Fruit fly (Drosophila melanogaster) whole organism, embryonic: ENCODE measurements around the gene btz.

Source experiments
- Atf6 ChIP-seq: fragments of 200-800 bp; sonication (Bioruptor generic); IDR thresholded peaks from 2 replicates; pipeline ENCODE4 v1.3.6; 2022; ENCODE audit warnings: missing biosample characterization, missing genetic modification characterization
- Bgb ChIP-seq: fragments of 200-800 bp; sonication (Bioruptor generic); IDR thresholded peaks from 2 replicates; pipeline ENCODE4 v1.3.6; 2022; ENCODE audit warnings: missing biosample characterization, missing genetic modification characterization; ENCODE audit not compliant: partially characterized antibody
- CG10147 ChIP-seq: fragments of 200-800 bp; sonication (Bioruptor generic); optimal IDR thresholded peaks from 2 replicates; lab custom pipeline; 2019; ENCODE audit warnings: missing biosample characterization, mild to moderate bottlenecking, missing genetic modification characterization, moderate library complexity
- CG10462 ChIP-seq: fragments of 200-800 bp; sonication (Bioruptor generic); optimal IDR thresholded peaks from 2 replicates; lab custom pipeline; 2016; ENCODE audit warnings: missing biosample characterization, missing genetic modification characterization
- CG12071 ChIP-seq: fragments of 200-800 bp; sonication (Bioruptor generic); optimal IDR thresholded peaks from 3 replicates; lab custom pipeline; 2018; ENCODE audit warnings: missing biosample characterization, mild to moderate bottlenecking, missing genetic modification characterization
- CG13296 ChIP-seq: fragments of 200-800 bp; sonication (Bioruptor generic); optimal IDR thresholded peaks from 3 replicates; lab custom pipeline; 2018; ENCODE audit warnings: missing biosample characterization, mild to moderate bottlenecking, missing genetic modification characterization
- CG14050 ChIP-seq: fragments of 200-800 bp; sonication (Bioruptor generic); IDR thresholded peaks from 3 replicates; pipeline ENCODE4 v1.3.6; 2022; ENCODE audit warnings: missing biosample characterization, missing genetic modification characterization
- CG15514 ChIP-seq: fragments of 200-800 bp; sonication (Bioruptor generic); optimal IDR thresholded peaks from 3 replicates; lab custom pipeline; 2017; ENCODE audit warnings: missing biosample characterization, missing genetic modification characterization, mild to moderate bottlenecking, moderate library complexity, missing genetic modification reagents
- CG18262 ChIP-seq: fragments of 200-800 bp; optimal IDR thresholded peaks from 3 replicates; lab custom pipeline; 2019; ENCODE audit warnings: missing biosample characterization, mild to moderate bottlenecking, missing genetic modification characterization, moderate library complexity
- CG18599 ChIP-seq: fragments of 200-800 bp; sonication (Bioruptor generic); optimal IDR thresholded peaks from 3 replicates; lab custom pipeline; 2017; ENCODE audit warnings: missing biosample characterization, missing genetic modification characterization, mild to moderate bottlenecking, moderate library complexity, missing genetic modification reagents
- CG32772 ChIP-seq: fragments of 200-800 bp; sonication (Bioruptor generic); IDR thresholded peaks from 2 replicates; pipeline ENCODE4 v1.3.6; 2022; ENCODE audit warnings: missing biosample characterization, missing genetic modification characterization
- CG6854 ChIP-seq: fragments of 200-800 bp; sonication (Bioruptor generic); optimal IDR thresholded peaks from 3 replicates; lab custom pipeline; 2017; ENCODE audit warnings: missing biosample characterization, mild to moderate bottlenecking, missing genetic modification characterization
- CG7271 ChIP-seq: fragments of 200-800 bp; sonication (Bioruptor generic); optimal IDR thresholded peaks from 2 replicates; lab custom pipeline; 2018; ENCODE audit warnings: missing biosample characterization, mild to moderate bottlenecking, missing genetic modification characterization, moderate library complexity
- CG7372 ChIP-seq: fragments of 200-800 bp; sonication (Bioruptor generic); IDR thresholded peaks from 2 replicates; pipeline ENCODE4 v1.3.6; 2022; ENCODE audit warnings: missing biosample characterization, missing genetic modification characterization
- CG8281 ChIP-seq: fragments of 200-800 bp; sonication (Bioruptor generic); optimal IDR thresholded peaks from 2 replicates; lab custom pipeline; 2018; ENCODE audit warnings: missing biosample characterization, mild to moderate bottlenecking, missing genetic modification characterization, moderate library complexity
- CHES-1-like ChIP-seq: fragments of 200-800 bp; sonication (Bioruptor generic); optimal IDR thresholded peaks from 2 replicates; lab custom pipeline; 2016; ENCODE audit warnings: missing biosample characterization, missing genetic modification characterization
- Dbx ChIP-seq: fragments of 200-800 bp; sonication (Bioruptor generic); IDR thresholded peaks from 3 replicates; pipeline ENCODE4 v1.3.6; 2022; ENCODE audit warnings: missing biosample characterization, missing genetic modification characterization
- Dip3 ChIP-seq: fragments of 200-800 bp; sonication (Bioruptor generic); optimal IDR thresholded peaks from 3 replicates; lab custom pipeline; 2016; ENCODE audit warnings: missing biosample characterization, missing genetic modification characterization
- E2f1 ChIP-seq: fragments of 200-800 bp; sonication (Bioruptor generic); IDR thresholded peaks from 2 replicates; pipeline ENCODE4 v1.3.6; 2022; ENCODE audit warnings: missing biosample characterization, missing genetic modification characterization
- ERR ChIP-seq: fragments of 200-800 bp; sonication (Bioruptor generic); optimal IDR thresholded peaks from 2 replicates; lab custom pipeline; 2016; ENCODE audit warnings: missing biosample characterization, missing genetic modification characterization
- Ets65A ChIP-seq: fragments of 200-800 bp; sonication (Bioruptor generic); peaks from one replicate; lab custom pipeline; 2016; ENCODE audit warnings: missing biosample characterization, missing genetic modification characterization
- GATAe ChIP-seq: fragments of 200-800 bp; sonication (Bioruptor generic); conservative IDR thresholded peaks from 2 replicates; pipeline ENCODE4 v1.3.6; 2022; ENCODE audit warnings: missing biosample characterization, missing genetic modification characterization
- HmgZ ChIP-seq: fragments of 200-800 bp; sonication (Bioruptor generic); optimal IDR thresholded peaks from 2 replicates; lab custom pipeline; 2018; ENCODE audit warnings: missing biosample characterization, mild to moderate bottlenecking, missing genetic modification characterization
- Hmr ChIP-seq: fragments of 200-800 bp; sonication (Bioruptor generic); optimal IDR thresholded peaks from 3 replicates; lab custom pipeline; 2017; ENCODE audit warnings: mild to moderate bottlenecking, missing biosample characterization, missing genetic modification reagents, missing genetic modification characterization
- Meics ChIP-seq: fragments of 200-800 bp; sonication (Bioruptor generic); optimal IDR thresholded peaks from 2 replicates; lab custom pipeline; 2017; ENCODE audit warnings: missing biosample characterization, mild to moderate bottlenecking, missing genetic modification characterization
- Myb ChIP-seq: fragments of 200-800 bp; sonication (Bioruptor generic); optimal IDR thresholded peaks from 2 replicates; lab custom pipeline; 2016; ENCODE audit warnings: missing biosample characterization, missing genetic modification characterization
- NC2α ChIP-seq: fragments of 200-800 bp; sonication (Bioruptor generic); optimal IDR thresholded peaks from 2 replicates; lab custom pipeline; 2016; ENCODE audit warnings: missing biosample characterization, missing genetic modification characterization
- NFAT ChIP-seq: fragments of 200-800 bp; sonication (Bioruptor generic); IDR thresholded peaks from 2 replicates; pipeline ENCODE4 v1.3.6; 2022; ENCODE audit warnings: missing biosample characterization, missing genetic modification characterization
- Neu2 ChIP-seq: fragments of 200-800 bp; sonication (Bioruptor generic); optimal IDR thresholded peaks from 3 replicates; lab custom pipeline; 2016; ENCODE audit warnings: missing biosample characterization, missing genetic modification characterization, borderline replicate concordance
- Optix ChIP-seq: fragments of 200-800 bp; sonication (Bioruptor generic); IDR thresholded peaks from 3 replicates; pipeline ENCODE4 v1.3.6; 2022; ENCODE audit warnings: missing biosample characterization, missing genetic modification characterization
- Rfx ChIP-seq: fragments of 200-800 bp; sonication (Bioruptor generic); IDR thresholded peaks from 2 replicates; pipeline ENCODE4 v1.3.6; 2022; ENCODE audit warnings: missing biosample characterization, missing genetic modification characterization
- Sox102F ChIP-seq: fragments of 200-800 bp; sonication (Bioruptor generic); optimal IDR thresholded peaks from 2 replicates; lab custom pipeline; 2018; ENCODE audit warnings: missing biosample characterization, mild to moderate bottlenecking, missing genetic modification characterization, moderate library complexity
- abd-A ChIP-seq: fragments of 200-800 bp; sonication (Bioruptor generic); optimal IDR thresholded peaks from 3 replicates; lab custom pipeline; 2019; ENCODE audit warnings: missing biosample characterization, mild to moderate bottlenecking, missing genetic modification characterization, moderate library complexity
- dysf ChIP-seq: fragments of 200-800 bp; sonication (Bioruptor generic); IDR thresholded peaks from 3 replicates; pipeline ENCODE4 v1.3.6; 2022; ENCODE audit warnings: missing biosample characterization, missing genetic modification characterization
- emc ChIP-seq: fragments of 200-800 bp; sonication (Bioruptor generic); optimal IDR thresholded peaks from 2 replicates; lab custom pipeline; 2016; ENCODE audit warnings: missing biosample characterization, missing genetic modification characterization
- fru ChIP-seq: fragments of >200 bp; optimal IDR thresholded peaks from 2 replicates; lab custom pipeline; 2017
- gce ChIP-seq: fragments of 200-800 bp; sonication (Bioruptor generic); IDR thresholded peaks from 3 replicates; pipeline ENCODE4 v1.3.6; 2022; ENCODE audit warnings: missing biosample characterization, missing genetic modification characterization
- lab ChIP-seq: fragments of 200-800 bp; sonication (Bioruptor generic); optimal IDR thresholded peaks from 3 replicates; lab custom pipeline; 2017; ENCODE audit warnings: missing biosample characterization, missing genetic modification characterization, mild to moderate bottlenecking, moderate library complexity, missing genetic modification reagents
- lilli ChIP-seq: fragments of 200-800 bp; sonication (Bioruptor generic); optimal IDR thresholded peaks from 3 replicates; lab custom pipeline; 2016; ENCODE audit warnings: missing biosample characterization, missing genetic modification characterization
- oc ChIP-seq: fragments of 200-800 bp; sonication (Bioruptor generic); optimal IDR thresholded peaks from 2 replicates; lab custom pipeline; 2018; ENCODE audit warnings: missing biosample characterization, mild to moderate bottlenecking, missing genetic modification characterization, moderate library complexity
- org-1 ChIP-seq: fragments of 200-800 bp; sonication (Bioruptor generic); optimal IDR thresholded peaks from 2 replicates; lab custom pipeline; 2017; ENCODE audit warnings: missing biosample characterization, missing genetic modification characterization
- pho ChIP-seq: fragments of 200-800 bp; sonication (Bioruptor generic); optimal IDR thresholded peaks from 2 replicates; lab custom pipeline; 2016; ENCODE audit warnings: missing biosample characterization, missing genetic modification characterization
- phol ChIP-seq: fragments of 200-800 bp; sonication (Bioruptor generic); optimal IDR thresholded peaks from 3 replicates; lab custom pipeline; 2018; ENCODE audit warnings: missing biosample characterization, mild to moderate bottlenecking, missing genetic modification characterization, moderate library complexity
- prd ChIP-seq, 3 experiments: fragments of >200 bp in 2 of 3; fragments of 200-800 bp in 1 of 3; sonication (Bioruptor generic) in 1 of 3; optimal IDR thresholded peaks in 2 of 3; IDR thresholded peaks in 1 of 3; 2 replicates in 2 of 3; 3 replicates in 1 of 3; pipeline versions ENCODE4 v1.3.6 to Lab custom; 2017 to 2022; ENCODE audit warnings: missing biosample characterization in 1 of 3, missing genetic modification characterization in 1 of 3
- row ChIP-seq: fragments of 200-800 bp; sonication (Bioruptor generic); IDR thresholded peaks from 3 replicates; pipeline ENCODE4 v1.3.6; 2022; ENCODE audit warnings: missing biosample characterization, missing genetic modification characterization
- sc ChIP-seq, 3 experiments: fragments of >200 bp in 2 of 3; fragments of 200-800 bp in 1 of 3; sonication (Bioruptor generic) in 1 of 3; optimal IDR thresholded peaks; 2 replicates in 2 of 3; 3 replicates in 1 of 3; lab custom pipeline; 2017; ENCODE audit warnings: mild to moderate bottlenecking in 1 of 3, missing biosample characterization in 1 of 3, missing genetic modification characterization in 1 of 3, missing genetic modification reagents in 1 of 3
- scrt ChIP-seq: fragments of 200-800 bp; sonication (Bioruptor generic); optimal IDR thresholded peaks from 2 replicates; lab custom pipeline; 2018; ENCODE audit warnings: missing biosample characterization, mild to moderate bottlenecking, missing genetic modification characterization, moderate library complexity
- slbo ChIP-seq: fragments of 200-800 bp; sonication (Bioruptor generic); IDR thresholded peaks from 2 replicates; pipeline ENCODE4 v1.3.6; 2022; ENCODE audit warnings: missing biosample characterization, missing genetic modification characterization
- wdn ChIP-seq: fragments of 200-800 bp; sonication (Bioruptor generic); IDR thresholded peaks from 2 replicates; pipeline ENCODE4 v1.3.6; 2022; ENCODE audit warnings: missing biosample characterization, missing genetic modification characterization

Gene btz

dm6 chr3R:27661971-27662489 lies 38.1 kb upstream of the btz start, which contains the start of gene unc80 (continued):
- no peak for TF ChIP-seq prd (optimal IDR thresholded peaks at IDR 0.05; lab: Kevin White, UChicago)
- TF ChIP-seq prd (GFP tag; IDR thresholded peaks at IDR 0.05; lab: Robert Waterston, UW) = 0 out of 3 replicates have a peak, but pooled peaks have one; percentile 19
- TF ChIP-seq Optix (GFP tag; lab: Robert Waterston, UW) = no peak
- TF ChIP-seq CG15514 (GFP tag; lab: Kevin White, UChicago) = peak; percentile 19
- no peak for TF ChIP-seq Dip3 (GFP tag; lab: Kevin White, UChicago)
- peak; percentile 19 for TF ChIP-seq scrt (GFP tag; lab: Kevin White, UChicago)
- no peak for TF ChIP-seq CG8281 (tag; lab: Kevin White, UChicago)
- TF ChIP-seq Myb (GFP tag; lab: Kevin White, UChicago) = no peak
- no peak for TF ChIP-seq sc (optimal IDR thresholded peaks at IDR 0.05; lab: Kevin White, UChicago)
- no peak for TF ChIP-seq sc (GFP tag; optimal IDR thresholded peaks at IDR 0.05; lab: Kevin White, UChicago)
- no peak for TF ChIP-seq NC2α (GFP tag; lab: Kevin White, UChicago)
- no peak for TF ChIP-seq phol
- peak; percentile 59 for TF ChIP-seq Hmr
- peak; percentile 43; the same call in 2 of the 3 replicates for TF ChIP-seq row
- peak; percentile 81 for TF ChIP-seq CG18599 (GFP tag; lab: Kevin White, UChicago)
- 0 out of 3 replicates have a peak, but pooled peaks have one; percentile 18 for TF ChIP-seq CG14050 (GFP tag; lab: Robert Waterston, UW)
- no peak for TF ChIP-seq E2f1
- TF ChIP-seq Ets65A (GFP tag; lab: Kevin White, UChicago) = peak; percentile 13
- no peak for TF ChIP-seq fru (lab: Kevin White, UChicago)
- no peak for TF ChIP-seq oc (tag; lab: Kevin White, UChicago)
- no peak for TF ChIP-seq Sox102F (GFP tag; lab: Kevin White, UChicago)
- TF ChIP-seq slbo (GFP tag; lab: Robert Waterston, UW) = peak; percentile 42; the same call in 1 of the 2 replicates
- peak; percentile 30; the same call in 1 of the 3 replicates for TF ChIP-seq Dbx (GFP tag; lab: Robert Waterston, UW)
- TF ChIP-seq CG18262 (tag; lab: Kevin White, UChicago) = no peak
- peak; percentile 16 for TF ChIP-seq CG12071 (GFP tag; lab: Kevin White, UChicago)
- TF ChIP-seq Bgb (GFP tag; lab: Robert Waterston, UW) = no peak
- TF ChIP-seq CG13296 (GFP tag; lab: Kevin White, UChicago) = no peak
- TF ChIP-seq dysf (GFP tag; lab: Robert Waterston, UW) = peak; percentile 32; the same call in 1 of the 3 replicates
- no peak for TF ChIP-seq ERR
- TF ChIP-seq CG10462 (GFP tag; lab: Kevin White, UChicago) = no peak
- no peak for TF ChIP-seq CG7271 (tag; lab: Kevin White, UChicago)
- 0 out of 2 replicates have a peak, but pooled peaks have one; percentile 50 for TF ChIP-seq wdn (GFP tag; lab: Robert Waterston, UW)
- peak; percentile 34 for TF ChIP-seq Meics
- peak; percentile 73 for TF ChIP-seq lab (GFP tag; lab: Kevin White, UChicago)
- peak; percentile 55 for TF ChIP-seq abd-A (tag; lab: Kevin White, UChicago)
- peak; percentile 7 for TF ChIP-seq lilli
- TF ChIP-seq CG6854 (GFP tag; lab: Kevin White, UChicago) = peak; percentile 18
- TF ChIP-seq Atf6 (GFP tag; lab: Robert Waterston, UW) = 0 out of 2 replicates have a peak, but pooled peaks have one; percentile 21
- TF ChIP-seq GATAe (GFP tag; lab: Robert Waterston, UW) = no peak
- no peak for TF ChIP-seq CG10147
- peak; percentile 1 for TF ChIP-seq org-1
- 0 out of 2 replicates have a peak, but pooled peaks have one; percentile 8 for TF ChIP-seq CG7372 (GFP tag; lab: Robert Waterston, UW)
- TF ChIP-seq CHES-1-like (GFP tag; lab: Kevin White, UChicago) = no peak
- peak; percentile 43 for TF ChIP-seq NFAT (GFP tag; lab: Robert Waterston, UW)
- peak; percentile 11 for TF ChIP-seq pho (GFP tag; lab: Kevin White, UChicago)
- TF ChIP-seq emc (GFP tag; lab: Kevin White, UChicago) = no peak
- TF ChIP-seq HmgZ = no peak
- TF ChIP-seq Neu2 (GFP tag; lab: Kevin White, UChicago) = no peak
- 0 out of 2 replicates have a peak, but pooled peaks have one; percentile 29 for TF ChIP-seq Rfx (GFP tag; lab: Robert Waterston, UW)
- TF ChIP-seq gce = peak; percentile 15; the same call in 1 of the 3 replicates
- no peak for TF ChIP-seq CG32772 (GFP tag; lab: Robert Waterston, UW)
